Fruit fly (Drosophila melanogaster) whole organism, embryonic: ENCODE data around the gene Kdm3.
A peak's percentile ranks its signal among the peaks of the same experiment; 100 is the strongest.

ENCODE experiments used
- Ada2b ChIP-seq: fragments of 200-800 bp; sonication (Bioruptor generic); IDR thresholded peaks from 2 replicates; pipeline ENCODE4 v1.3.6; 2022; ENCODE audit warnings: missing biosample characterization, missing genetic modification characterization
- Atf-2 ChIP-seq: fragments of 200-800 bp; sonication (Bioruptor generic); optimal IDR thresholded peaks from 2 replicates; lab custom pipeline; 2016; ENCODE audit warnings: missing biosample characterization, missing genetic modification characterization
- CG1024 ChIP-seq: fragments of 200-800 bp; sonication (Bioruptor generic); IDR thresholded peaks from 2 replicates; pipeline ENCODE4 v1.3.6; 2022; ENCODE audit warnings: missing biosample characterization, missing genetic modification characterization
- CG11504 ChIP-seq: fragments of 200-800 bp; sonication (Bioruptor generic); optimal IDR thresholded peaks from 3 replicates; lab custom pipeline; 2019; ENCODE audit warnings: missing biosample characterization, mild to moderate bottlenecking, missing genetic modification characterization, moderate library complexity
- CG11695 ChIP-seq: fragments of 200-800 bp; sonication (Bioruptor generic); IDR thresholded peaks from 3 replicates; pipeline ENCODE4 v1.3.6; 2022; ENCODE audit warnings: missing biosample characterization, missing genetic modification characterization
- CG11696 ChIP-seq: fragments of 200-800 bp; sonication (Bioruptor generic); IDR thresholded peaks from 2 replicates; pipeline ENCODE4 v1.3.6; 2022; ENCODE audit warnings: missing biosample characterization, missing genetic modification characterization
- CG14710 ChIP-seq: fragments of 200-800 bp; sonication (Bioruptor generic); optimal IDR thresholded peaks from 3 replicates; lab custom pipeline; 2019; ENCODE audit warnings: missing biosample characterization, mild to moderate bottlenecking, missing genetic modification characterization, moderate library complexity
- CG16779 ChIP-seq: fragments of 200-800 bp; sonication (Bioruptor generic); IDR thresholded peaks from 2 replicates; pipeline ENCODE4 v1.3.6; 2022; ENCODE audit warnings: missing biosample characterization, missing genetic modification characterization
- CG16813 ChIP-seq: fragments of 200-800 bp; sonication (Bioruptor generic); IDR thresholded peaks from 3 replicates; pipeline ENCODE4 v1.3.6; 2022; ENCODE audit warnings: missing biosample characterization, missing genetic modification characterization; ENCODE audit not compliant: partially characterized antibody
- CG16863 ChIP-seq: fragments of 200-800 bp; sonication (Bioruptor generic); optimal IDR thresholded peaks from 3 replicates; lab custom pipeline; 2016; ENCODE audit warnings: missing biosample characterization, missing genetic modification characterization
- CG30020 ChIP-seq: fragments of 200-800 bp; optimal IDR thresholded peaks from 2 replicates; lab custom pipeline; 2019; ENCODE audit warnings: missing biosample characterization, mild to moderate bottlenecking, missing genetic modification characterization, moderate library complexity
- CG33213 ChIP-seq: fragments of 200-800 bp; sonication (Bioruptor generic); optimal IDR thresholded peaks from 3 replicates; lab custom pipeline; 2016; ENCODE audit warnings: missing biosample characterization, missing genetic modification characterization
- CG4617 ChIP-seq: fragments of 200-800 bp; sonication (Bioruptor generic); optimal IDR thresholded peaks from 3 replicates; lab custom pipeline; 2016; ENCODE audit warnings: missing biosample characterization, missing genetic modification characterization, borderline replicate concordance
- CG4730 ChIP-seq: fragments of 200-800 bp; sonication (Bioruptor generic); IDR thresholded peaks from 2 replicates; pipeline ENCODE4 v1.3.6; 2022; ENCODE audit warnings: missing biosample characterization, missing genetic modification characterization
- CG6175 ChIP-seq: fragments of 200-800 bp; sonication (Bioruptor generic); IDR thresholded peaks from 3 replicates; pipeline ENCODE4 v1.3.6; 2022; ENCODE audit warnings: missing biosample characterization, missing genetic modification characterization
- CG6813 ChIP-seq: fragments of 200-800 bp; sonication (Bioruptor generic); optimal IDR thresholded peaks from 2 replicates; lab custom pipeline; 2017; ENCODE audit warnings: missing biosample characterization, missing genetic modification characterization, mild to moderate bottlenecking, moderate library complexity, missing genetic modification reagents
- CG7556 ChIP-seq: fragments of 200-800 bp; sonication (Bioruptor generic); optimal IDR thresholded peaks from 2 replicates; lab custom pipeline; 2017; ENCODE audit warnings: missing biosample characterization, mild to moderate bottlenecking, missing genetic modification characterization
- CG7786 ChIP-seq: fragments of 200-800 bp; sonication (Bioruptor generic); optimal IDR thresholded peaks from 2 replicates; lab custom pipeline; 2016; ENCODE audit warnings: missing biosample characterization, missing genetic modification characterization
- CG8089 ChIP-seq: fragments of 200-800 bp; sonication (Bioruptor generic); optimal IDR thresholded peaks from 3 replicates; lab custom pipeline; 2016; ENCODE audit warnings: missing biosample characterization, missing genetic modification characterization
- CG9876 ChIP-seq: fragments of 200-800 bp; sonication (Bioruptor generic); optimal IDR thresholded peaks from 2 replicates; lab custom pipeline; 2016; ENCODE audit warnings: missing biosample characterization, missing genetic modification characterization
- Eip74EF ChIP-seq, 2 experiments: fragments of 200-800 bp in 1 of 2; fragments of >200 bp in 1 of 2; sonication (Bioruptor generic) in 1 of 2; optimal IDR thresholded peaks; 2 replicates each; lab custom pipeline; 2017 to 2019; ENCODE audit warnings: missing biosample characterization in 2 of 2, missing genetic modification characterization in 2 of 2, mild to moderate bottlenecking in 1 of 2, moderate library complexity in 1 of 2
- HLH3B ChIP-seq: fragments of 200-800 bp; sonication (Bioruptor generic); IDR thresholded peaks from 2 replicates; pipeline ENCODE4 v1.3.6; 2022; ENCODE audit warnings: missing biosample characterization, missing genetic modification characterization
- Max ChIP-seq: fragments of 200-800 bp; sonication (Bioruptor generic); optimal IDR thresholded peaks from 2 replicates; lab custom pipeline; 2016; ENCODE audit warnings: missing biosample characterization, mild to moderate bottlenecking, missing genetic modification characterization
- Meics ChIP-seq: fragments of 200-800 bp; sonication (Bioruptor generic); optimal IDR thresholded peaks from 2 replicates; lab custom pipeline; 2017; ENCODE audit warnings: missing biosample characterization, mild to moderate bottlenecking, missing genetic modification characterization
- NK7.1 ChIP-seq: fragments of 200-800 bp; sonication (Bioruptor generic); optimal IDR thresholded peaks from 3 replicates; lab custom pipeline; 2016; ENCODE audit warnings: missing biosample characterization, missing genetic modification characterization
- Nf-YC ChIP-seq: fragments of 200-800 bp; optimal IDR thresholded peaks from 3 replicates; lab custom pipeline; 2019; ENCODE audit warnings: missing biosample characterization, mild to moderate bottlenecking, missing genetic modification characterization, moderate library complexity
- Oli ChIP-seq: fragments of 200-800 bp; sonication (Bioruptor generic); optimal IDR thresholded peaks from 2 replicates; lab custom pipeline; 2018; ENCODE audit warnings: missing biosample characterization, mild to moderate bottlenecking, missing genetic modification characterization, moderate library complexity
- Poxn ChIP-seq: fragments of 200-800 bp; sonication (Bioruptor generic); IDR thresholded peaks from 2 replicates; pipeline ENCODE4 v1.3.6; 2022; ENCODE audit warnings: missing biosample characterization, missing genetic modification characterization
- Scr ChIP-seq: fragments of 200-800 bp; sonication (Bioruptor generic); IDR thresholded peaks from 2 replicates; pipeline ENCODE4 v1.3.6; 2022; ENCODE audit warnings: missing biosample characterization, missing genetic modification characterization; ENCODE audit not compliant: partially characterized antibody
- Stat92E ChIP-seq, 3 experiments: fragments of >200 bp in 2 of 3; fragments of 200-800 bp in 1 of 3; sonication (Bioruptor generic) in 1 of 3; optimal IDR thresholded peaks; 2 replicates each; lab custom pipeline; 2017 to 2019; ENCODE audit warnings: missing biosample characterization in 3 of 3, missing genetic modification characterization in 3 of 3, mild to moderate bottlenecking in 1 of 3, moderate library complexity in 1 of 3
- ac ChIP-seq: fragments of 200-800 bp; sonication (Bioruptor generic); optimal IDR thresholded peaks from 3 replicates; lab custom pipeline; 2017; ENCODE audit warnings: missing biosample characterization, mild to moderate bottlenecking, missing genetic modification characterization
- ap ChIP-seq: fragments of 200-800 bp; sonication (Bioruptor generic); IDR thresholded peaks from 2 replicates; pipeline ENCODE4 v1.3.6; 2022; ENCODE audit warnings: missing biosample characterization, missing genetic modification characterization
- ase ChIP-seq: fragments of 200-800 bp; sonication (Bioruptor generic); IDR thresholded peaks from 3 replicates; pipeline ENCODE4 v1.3.6; 2022; ENCODE audit warnings: missing biosample characterization, missing genetic modification characterization
- bab2 ChIP-seq: fragments of 200-800 bp; sonication (Bioruptor generic); optimal IDR thresholded peaks from 2 replicates; lab custom pipeline; 2016; ENCODE audit warnings: missing biosample characterization, missing genetic modification characterization
- cad ChIP-seq: fragments of >200 bp; optimal IDR thresholded peaks from 2 replicates; lab custom pipeline; 2017; ENCODE audit warnings: missing biosample characterization, missing genetic modification characterization
- chm ChIP-seq: fragments of 200-800 bp; sonication (Bioruptor generic); IDR thresholded peaks from 2 replicates; pipeline ENCODE4 v1.3.6; 2022; ENCODE audit warnings: missing biosample characterization, missing genetic modification characterization
- eyg ChIP-seq: fragments of 200-800 bp; sonication (Bioruptor generic); optimal IDR thresholded peaks from 3 replicates; lab custom pipeline; 2016; ENCODE audit warnings: missing biosample characterization, missing genetic modification characterization
- fru ChIP-seq: fragments of >200 bp; optimal IDR thresholded peaks from 2 replicates; lab custom pipeline; 2017
- gce ChIP-seq: fragments of 200-800 bp; sonication (Bioruptor generic); IDR thresholded peaks from 3 replicates; pipeline ENCODE4 v1.3.6; 2022; ENCODE audit warnings: missing biosample characterization, missing genetic modification characterization
- gcm ChIP-seq: fragments of 200-800 bp; sonication (Bioruptor generic); optimal IDR thresholded peaks from 2 replicates; lab custom pipeline; 2019; ENCODE audit warnings: missing biosample characterization, mild to moderate bottlenecking, missing genetic modification characterization, moderate library complexity
- ham ChIP-seq: fragments of 200-800 bp; sonication (Bioruptor generic); IDR thresholded peaks from 2 replicates; pipeline ENCODE4 v1.3.6; 2022; ENCODE audit warnings: missing biosample characterization, missing genetic modification characterization
- lola ChIP-seq, 3 experiments: fragments of >200 bp in 2 of 3; fragments of 200-800 bp in 1 of 3; sonication (Bioruptor generic) in 1 of 3; optimal IDR thresholded peaks; 2 replicates each; lab custom pipeline; 2017 to 2019; ENCODE audit warnings: missing biosample characterization in 3 of 3, missing genetic modification characterization in 3 of 3, mild to moderate bottlenecking in 1 of 3, moderate library complexity in 1 of 3
- nom ChIP-seq: fragments of 200-800 bp; sonication (Bioruptor generic); optimal IDR thresholded peaks from 2 replicates; lab custom pipeline; 2017; ENCODE audit warnings: missing biosample characterization, missing genetic modification characterization, mild to moderate bottlenecking, moderate library complexity, missing genetic modification reagents
- pzg ChIP-seq: fragments of 200-800 bp; sonication (Bioruptor generic); optimal IDR thresholded peaks from 3 replicates; lab custom pipeline; 2018; ENCODE audit warnings: missing biosample characterization, mild to moderate bottlenecking, missing genetic modification characterization, moderate library complexity
- sd ChIP-seq: fragments of 200-800 bp; sonication (Bioruptor generic); optimal IDR thresholded peaks from 3 replicates; lab custom pipeline; 2018; ENCODE audit warnings: missing biosample characterization, mild to moderate bottlenecking, missing genetic modification characterization, moderate library complexity
- tna ChIP-seq: fragments of 200-800 bp; sonication (Bioruptor generic); IDR thresholded peaks from 2 replicates; pipeline ENCODE4 v1.3.6; 2022; ENCODE audit warnings: missing biosample characterization, missing genetic modification characterization; ENCODE audit not compliant: partially characterized antibody
- tup ChIP-seq: fragments of 200-800 bp; sonication (Bioruptor generic); optimal IDR thresholded peaks from 2 replicates; lab custom pipeline; 2016; ENCODE audit warnings: missing biosample characterization, mild to moderate bottlenecking, missing genetic modification characterization, moderate library complexity
- zf30C ChIP-seq: fragments of 200-800 bp; sonication (Bioruptor generic); optimal IDR thresholded peaks from 3 replicates; lab custom pipeline; 2018; ENCODE audit warnings: missing biosample characterization, mild to moderate bottlenecking, missing genetic modification characterization

Kdm3 gene

dm6 chr3R:9527907-9528842 is 12.4 kb downstream of the Kdm3 start (continued):
- TF ChIP-seq CG4730 (peak; percentile 81), CG6175 (GFP tag; lab: Robert Waterston, UW) (peak; percentile 90), chm (peak; percentile 90), lola (GFP tag; optimal IDR thresholded peaks at IDR 0.05; lab: Kevin White, UChicago) (no peak), CG33213 (GFP tag; lab: Kevin White, UChicago) (peak; percentile 89), CG14710 (tag; lab: Kevin White, UChicago) (peak; percentile 35), eyg (GFP tag; lab: Kevin White, UChicago) (peak; percentile 90), gce (GFP tag; lab: Robert Waterston, UW) (peak; percentile 82; the same call in 2 of the 3 replicates), cad (GFP tag; lab: Kevin White, UChicago) (no peak), tna (GFP tag; lab: Robert Waterston, UW) (peak; percentile 30; the same call in 1 of the 2 replicates), Nf-YC (tag; lab: Kevin White, UChicago) (peak; percentile 74), CG9876 (GFP tag; lab: Kevin White, UChicago) (peak; percentile 68), CG11696 (GFP tag; lab: Robert Waterston, UW) (peak; percentile 88), Scr (no peak), CG6813 (GFP tag; lab: Kevin White, UChicago) (peak; percentile 89), Meics (GFP tag; lab: Kevin White, UChicago) (peak; percentile 95), CG7786 (GFP tag; lab: Kevin White, UChicago) (peak; percentile 87), ham (GFP tag; lab: Robert Waterston, UW) (peak; percentile 68; the same call in 1 of the 2 replicates), zf30C (GFP tag; lab: Kevin White, UChicago) (no peak), Atf-2 (GFP tag; lab: Kevin White, UChicago) (peak; percentile 77), Ada2b (GFP tag; lab: Robert Waterston, UW) (peak; percentile 96), fru (lab: Kevin White, UChicago) (no peak), CG16813 (GFP tag; lab: Robert Waterston, UW) (no peak), ap (GFP tag; lab: Robert Waterston, UW) (peak; percentile 70), Oli (tag; lab: Kevin White, UChicago) (peak; percentile 75), nom (GFP tag; lab: Kevin White, UChicago) (no peak), ac (GFP tag; lab: Kevin White, UChicago) (no peak), CG4617 (no peak), bab2 (GFP tag; lab: Kevin White, UChicago) (peak; percentile 91), CG16779 (GFP tag; lab: Robert Waterston, UW) (peak; percentile 95), Eip74EF (GFP tag; optimal IDR thresholded peaks at IDR 0.05; lab: Kevin White, UChicago) (peak in 1 of 2 experiments; percentile 65), CG8089 (GFP tag; lab: Kevin White, UChicago) (peak; percentile 30), ase (GFP tag; lab: Robert Waterston, UW) (peak; percentile 85), HLH3B (GFP tag; lab: Robert Waterston, UW) (peak; percentile 90), tup (GFP tag; lab: Kevin White, UChicago) (peak; percentile 61), CG1024 (GFP tag; lab: Robert Waterston, UW) (peak; percentile 59), pzg (GFP tag; lab: Kevin White, UChicago) (peak; percentile 23), sd (peak; percentile 85), Stat92E (GFP tag; optimal IDR thresholded peaks at IDR 0.05; lab: Kevin White, UChicago) (no peak), CG30020 (no peak), Poxn (GFP tag; lab: Robert Waterston, UW) (peak; percentile 64; the same call in 1 of the 2 replicates), gcm (GFP tag; lab: Kevin White, UChicago) (peak; percentile 43), CG16863 (GFP tag; lab: Kevin White, UChicago) (peak; percentile 72), NK7.1 (GFP tag; lab: Kevin White, UChicago) (peak; percentile 86), CG7556 (GFP tag; lab: Kevin White, UChicago) (peak; percentile 80), CG11695 (GFP tag; lab: Robert Waterston, UW) (peak; percentile 94), Max (GFP tag; lab: Kevin White, UChicago) (peak; percentile 85), CG11504 (tag; lab: Kevin White, UChicago) (no peak)
